Worm (Caenorhabditis elegans) whole organism, mixed stage, embryonic: ENCODE data around the gene F22F7.11.
"Not testable (repeated sequence)": the region's sequence is repeated elsewhere in the genome, so short reads cannot be mapped to it uniquely, and the experiment has no call there.

ENCODE experiments used
- M03D4.4 ChIP-seq: sonication (generic microtip); optimal IDR thresholded peaks from 2 replicates; lab custom pipeline; 2017; ENCODE audit warnings: mild to moderate bottlenecking, missing genetic modification characterization, missing compliant biosample characterization
- bed-3 ChIP-seq: fragments of 200-800 bp; sonication (Bioruptor generic); optimal IDR thresholded peaks from 3 replicates; lab custom pipeline; 2018; ENCODE audit warnings: mild to moderate bottlenecking, missing genetic modification characterization, moderate library complexity, missing compliant biosample characterization
- blmp-1 ChIP-seq: fragments of 150-350 bp; optimal IDR thresholded peaks from 2 replicates; lab custom pipeline; 2014; ENCODE audit warnings: missing biosample characterization, missing genetic modification characterization
- ceh-39 ChIP-seq: fragments of 150-350 bp; optimal IDR thresholded peaks from 2 replicates; lab custom pipeline; 2014; ENCODE audit warnings: missing biosample characterization, missing genetic modification characterization
- ceh-43 ChIP-seq: fragments of 200-800 bp; sonication (Bioruptor generic); optimal IDR thresholded peaks from 2 replicates; lab custom pipeline; 2018; ENCODE audit warnings: mild to moderate bottlenecking, missing genetic modification characterization, moderate library complexity, missing compliant biosample characterization
- ceh-83 ChIP-seq: fragments of 200-800 bp; sonication (Bioruptor generic); optimal IDR thresholded peaks from 2 replicates; lab custom pipeline; 2018; ENCODE audit warnings: mild to moderate bottlenecking, missing genetic modification characterization, missing compliant biosample characterization
- ces-1 ChIP-seq: fragments of 150-350 bp; optimal IDR thresholded peaks from 2 replicates; lab custom pipeline; 2014; ENCODE audit warnings: missing biosample characterization, missing genetic modification reagents, missing genetic modification characterization
- cnd-1 ChIP-seq: fragments of 200-800 bp; sonication (Bioruptor generic); optimal IDR thresholded peaks from 2 replicates; lab custom pipeline; 2018; ENCODE audit warnings: mild to moderate bottlenecking, missing genetic modification characterization, missing compliant biosample characterization
- drap-1 ChIP-seq: fragments of 200-800 bp; sonication (Bioruptor generic); optimal IDR thresholded peaks from 3 replicates; lab custom pipeline; 2018; ENCODE audit warnings: mild to moderate bottlenecking, missing genetic modification characterization, missing compliant biosample characterization
- elt-1 ChIP-seq: sonication (generic microtip); optimal IDR thresholded peaks from 2 replicates; lab custom pipeline; 2017; ENCODE audit warnings: missing genetic modification characterization, mild to moderate bottlenecking, missing compliant biosample characterization, antibody characterized with exemption, moderate library complexity, borderline replicate concordance; ENCODE audit not compliant: insufficient read depth
- elt-3 ChIP-seq: fragments of 150-350 bp; optimal IDR thresholded peaks from 2 replicates; lab custom pipeline; 2014; ENCODE audit warnings: missing biosample characterization, missing genetic modification characterization
- flh-1 ChIP-seq: fragments of 200-800 bp; sonication (Bioruptor generic); optimal IDR thresholded peaks from 2 replicates; lab custom pipeline; 2018; ENCODE audit warnings: mild to moderate bottlenecking, missing genetic modification characterization, moderate library complexity, missing compliant biosample characterization
- ham-2 ChIP-seq: fragments of 200-800 bp; sonication (Bioruptor generic); optimal IDR thresholded peaks from 2 replicates; lab custom pipeline; 2018; ENCODE audit warnings: mild to moderate bottlenecking, missing genetic modification characterization, missing compliant biosample characterization
- hlh-1 ChIP-seq: fragments of 150-350 bp; optimal IDR thresholded peaks from 2 replicates; lab custom pipeline; 2014; ENCODE audit warnings: missing biosample characterization, missing genetic modification reagents, missing genetic modification characterization
- lin-13 ChIP-seq: fragments of 150-350 bp; optimal IDR thresholded peaks from 2 replicates; lab custom pipeline; 2014; ENCODE audit warnings: missing biosample characterization, missing genetic modification characterization
- lin-32 ChIP-seq: fragments of 200-800 bp; sonication (Bioruptor generic); optimal IDR thresholded peaks from 2 replicates; lab custom pipeline; 2018; ENCODE audit warnings: mild to moderate bottlenecking, missing genetic modification characterization, missing compliant biosample characterization
- mab-5 ChIP-seq: fragments of 150-350 bp; optimal IDR thresholded peaks from 2 replicates; lab custom pipeline; 2014; ENCODE audit warnings: missing biosample characterization, missing genetic modification characterization
- mep-1 ChIP-seq: fragments of 150-350 bp; optimal IDR thresholded peaks from 2 replicates; lab custom pipeline; 2017; ENCODE audit warnings: missing biosample characterization, missing genetic modification reagents, missing genetic modification characterization, inconsistent platforms
- mls-2 ChIP-seq: sonication (generic microtip); optimal IDR thresholded peaks from 2 replicates; lab custom pipeline; 2016; ENCODE audit warnings: mild to moderate bottlenecking, missing genetic modification characterization, moderate library complexity, missing compliant biosample characterization
- nhr-12 ChIP-seq: fragments of 150-350 bp; optimal IDR thresholded peaks from 2 replicates; lab custom pipeline; 2014; ENCODE audit warnings: missing biosample characterization, missing genetic modification characterization
- nhr-2 ChIP-seq: fragments of 150-350 bp; optimal IDR thresholded peaks from 2 replicates; lab custom pipeline; 2014; ENCODE audit warnings: missing biosample characterization, missing genetic modification characterization
- nhr-237 ChIP-seq: fragments of 150-350 bp; optimal IDR thresholded peaks from 2 replicates; lab custom pipeline; 2014; ENCODE audit warnings: missing biosample characterization, missing genetic modification characterization
- nhr-28 ChIP-seq: fragments of 150-350 bp; optimal IDR thresholded peaks from 2 replicates; lab custom pipeline; 2014; ENCODE audit warnings: missing biosample characterization, missing genetic modification characterization
- nhr-76 ChIP-seq: sonication (generic microtip); optimal IDR thresholded peaks from 2 replicates; lab custom pipeline; 2017; ENCODE audit warnings: missing biosample characterization, missing genetic modification characterization
- pha-4 ChIP-seq: fragments of 150-350 bp; optimal IDR thresholded peaks from 2 replicates; lab custom pipeline; 2018; ENCODE audit warnings: missing biosample characterization, missing genetic modification reagents, missing genetic modification characterization
- sem-2 ChIP-seq: fragments of 200-800 bp; sonication (Bioruptor generic); optimal IDR thresholded peaks from 2 replicates; lab custom pipeline; 2018; ENCODE audit warnings: mild to moderate bottlenecking, missing genetic modification characterization, missing compliant biosample characterization
- sptf-1 ChIP-seq: sonication (generic microtip); optimal IDR thresholded peaks from 2 replicates; lab custom pipeline; 2017; ENCODE audit warnings: mild to moderate bottlenecking, missing genetic modification characterization, moderate library complexity, missing compliant biosample characterization
- tbx-8 ChIP-seq: fragments of 200-800 bp; sonication (Bioruptor generic); optimal IDR thresholded peaks from 2 replicates; lab custom pipeline; 2018; ENCODE audit warnings: mild to moderate bottlenecking, missing genetic modification characterization, moderate library complexity, missing compliant biosample characterization
- unc-120 ChIP-seq: sonication (generic microtip); optimal IDR thresholded peaks from 2 replicates; lab custom pipeline; 2017; ENCODE audit warnings: missing genetic modification characterization, missing compliant biosample characterization; ENCODE audit not compliant: poor library complexity, severe bottlenecking
- unc-39 ChIP-seq: fragments of 150-350 bp; optimal IDR thresholded peaks from 2 replicates; lab custom pipeline; 2014; ENCODE audit warnings: missing biosample characterization, missing genetic modification characterization
- unc-62 ChIP-seq: fragments of 150-350 bp; optimal IDR thresholded peaks from 2 replicates; lab custom pipeline; 2014; ENCODE audit warnings: missing biosample characterization, missing genetic modification reagents, missing genetic modification characterization

The F22F7.11 gene

ce11 chrV:2090321-2090720 is 29.3 kb upstream of the F22F7.11 start, which contains the start of gene ztf-28:
Gene ztf-28 (plus strand): TSS chrV:2090669.
- TF ChIP-seq sptf-1 (tag; lab: Kevin White, UChicago); flh-1 (GFP tag; lab: Kevin White, UChicago); sem-2 (GFP tag; lab: Kevin White, UChicago): not testable (repeated sequence)

ce11 chrV:2095204-2095603 is 24.4 kb upstream of the F22F7.11 start, which contains the start of gene F36F12.2:
Gene F36F12.2 (minus strand): TSS chrV:2095304.
- TF ChIP-seq elt-3 (tag; lab: Kevin White, UChicago) (no peak), M03D4.4 (tag; lab: Kevin White, UChicago) (no peak), mls-2 (no peak), unc-120 (tag; lab: Kevin White, UChicago) (no peak), blmp-1 (no peak), pha-4 (no peak), nhr-2 (no peak), ceh-83 (GFP tag; lab: Kevin White, UChicago) (no peak), ces-1 (GFP tag; lab: Kevin White, UChicago) (no peak)

ce11 chrV:2095772-2096171 is 23.9 kb upstream of the F22F7.11 start, which contains the start of gene clec-207:
Gene clec-207 (plus strand): TSS chrV:2096072.
- TF ChIP-seq sem-2 (GFP tag; lab: Kevin White, UChicago) (no peak), lin-32 (GFP tag; lab: Kevin White, UChicago) (no peak), hlh-1 (tag; lab: Kevin White, UChicago) (no peak), elt-1 (no peak), mep-1 (tag; lab: Kevin White, UChicago) (no peak)

ce11 chrV:2097653-2098052 is 22.0 kb upstream of the F22F7.11 start, which contains the start of gene clec-208:
Gene clec-208 (plus strand): TSS chrV:2097953.
- TF ChIP-seq ceh-83 (GFP tag; lab: Kevin White, UChicago) (no peak), ham-2 (GFP tag; lab: Kevin White, UChicago) (no peak), nhr-12 (no peak), flh-1 (GFP tag; lab: Kevin White, UChicago) (no peak), cnd-1 (no peak), blmp-1 (no peak), ces-1 (GFP tag; lab: Kevin White, UChicago) (no peak), unc-120 (tag; lab: Kevin White, UChicago) (no peak), nhr-2 (no peak), nhr-237 (no peak), lin-13 (tag; lab: Kevin White, UChicago) (no peak)

ce11 chrV:2099040-2099439 is 20.6 kb upstream of the F22F7.11 start, which contains the start of gene F36F12.7:
Gene F36F12.7 (plus strand): TSS chrV:2099340.
- no peak for TF ChIP-seq elt-1
- no peak for TF ChIP-seq ham-2 (GFP tag; lab: Kevin White, UChicago)
- TF ChIP-seq tbx-8 (GFP tag; lab: Kevin White, UChicago): no peak
- no peak for TF ChIP-seq mls-2
- no peak for TF ChIP-seq nhr-76 (tag; lab: Kevin White, UChicago)
- TF ChIP-seq bed-3 (GFP tag; lab: Kevin White, UChicago): no peak
- no peak for TF ChIP-seq ceh-83 (GFP tag; lab: Kevin White, UChicago)
- TF ChIP-seq lin-32 (GFP tag; lab: Kevin White, UChicago): no peak
- TF ChIP-seq nhr-28 (tag; lab: Kevin White, UChicago): no peak

- TF ChIP-seq mep-1 (tag; lab: Kevin White, UChicago): no peak
- TF ChIP-seq elt-1: no peak
- no peak for TF ChIP-seq ceh-43
- TF ChIP-seq unc-39 (tag; lab: Kevin White, UChicago): no peak
- TF ChIP-seq mab-5 (tag; lab: Kevin White, UChicago): no peak
- TF ChIP-seq unc-62 (GFP tag; lab: Kevin White, UChicago): no peak
- TF ChIP-seq elt-3 (tag; lab: Kevin White, UChicago): no peak
- no peak for TF ChIP-seq nhr-12
- no peak for TF ChIP-seq drap-1 (GFP tag; lab: Kevin White, UChicago)
- no peak for TF ChIP-seq unc-120 (tag; lab: Kevin White, UChicago)
- TF ChIP-seq sptf-1 (tag; lab: Kevin White, UChicago): no peak
- TF ChIP-seq ceh-39 (tag; lab: Kevin White, UChicago): no peak
- no peak for TF ChIP-seq nhr-76 (tag; lab: Kevin White, UChicago)
These were observed 16.5 kb upstream of the F22F7.11 start, which contains the start of gene F36F12.1 for ce11 chrV:2103118-2103517. Gene F36F12.1 (minus strand): TSS chrV:2103218.
